Worm (Caenorhabditis elegans) whole organism, L1 larva: ENCODE measurements around the gene che-6.

Source experiments
- fkh-10 ChIP-seq: sonication (generic microtip); optimal IDR thresholded peaks from 2 replicates; lab custom pipeline; 2017; ENCODE audit warnings: missing biosample characterization, missing genetic modification reagents, missing genetic modification characterization
- mab-9 ChIP-seq: fragments of 200-800 bp; sonication (Bioruptor generic); IDR thresholded peaks from 2 replicates; pipeline ENCODE4 v1.3.6; 2022; ENCODE audit warnings: missing genetic modification reagents, missing genetic modification characterization, missing compliant biosample characterization
- swsn-7 ChIP-seq: sonication (generic microtip); optimal IDR thresholded peaks from 2 replicates; lab custom pipeline; 2016; ENCODE audit warnings: missing genetic modification characterization, missing compliant biosample characterization

- no peak for TF ChIP-seq swsn-7
- no peak for TF ChIP-seq fkh-10
- TF ChIP-seq mab-9: no peak
These were observed 47.9 kb upstream of the che-6 start, which contains the start of gene gcy-37 for ce11 chrIV:2159069-2159468.
